Worm (Caenorhabditis elegans) whole organism, L2 larva: ENCODE results near the gene srh-21.

Experiments used
- C34F6.9 ChIP-seq: fragments of 150-350 bp; optimal IDR thresholded peaks from 2 replicates; lab custom pipeline; 2014; ENCODE audit warnings: missing biosample characterization, missing genetic modification characterization
- F13H6.1 ChIP-seq: sonication (generic microtip); optimal IDR thresholded peaks from 2 replicates; lab custom pipeline; 2016; ENCODE audit warnings: missing genetic modification characterization, missing compliant biosample characterization
- R02D3.7 ChIP-seq: fragments of 150-350 bp; optimal IDR thresholded peaks from 2 replicates; lab custom pipeline; 2014; ENCODE audit warnings: missing biosample characterization, missing genetic modification characterization
- ZK546.5 ChIP-seq: sonication (generic microtip); optimal IDR thresholded peaks from 2 replicates; lab custom pipeline; 2017; ENCODE audit warnings: missing biosample characterization, missing genetic modification characterization
- alr-1 ChIP-seq: fragments of 150-350 bp; optimal IDR thresholded peaks from 2 replicates; lab custom pipeline; 2014; ENCODE audit warnings: missing biosample characterization, missing genetic modification characterization
- ceh-82 ChIP-seq: fragments of 150-350 bp; optimal IDR thresholded peaks from 2 replicates; lab custom pipeline; 2014; ENCODE audit warnings: missing biosample characterization, missing genetic modification characterization
- egl-27 ChIP-seq: sonication (generic microtip); optimal IDR thresholded peaks from 3 replicates; lab custom pipeline; 2017; ENCODE audit warnings: missing biosample characterization, missing genetic modification reagents, missing genetic modification characterization
- elt-1 ChIP-seq: fragments of 150-350 bp; optimal IDR thresholded peaks from 2 replicates; lab custom pipeline; 2014; ENCODE audit warnings: missing biosample characterization, missing genetic modification characterization
- elt-3 ChIP-seq: sonication (generic microtip); optimal IDR thresholded peaks from 2 replicates; lab custom pipeline; 2017; ENCODE audit warnings: missing biosample characterization, missing genetic modification characterization
- fos-1 ChIP-seq: fragments of 150-350 bp; optimal IDR thresholded peaks from 2 replicates; lab custom pipeline; 2014; ENCODE audit warnings: missing biosample characterization, missing genetic modification characterization
- gmeb-1 ChIP-seq: fragments of 150-350 bp; optimal IDR thresholded peaks from 2 replicates; lab custom pipeline; 2014; ENCODE audit warnings: missing biosample characterization, missing genetic modification characterization
- lin-11 ChIP-seq: fragments of 150-350 bp; sonication (generic microtip); optimal IDR thresholded peaks from 2 replicates; lab custom pipeline; 2014; ENCODE audit warnings: missing biosample characterization, missing genetic modification characterization, inconsistent platforms, mixed read lengths
- lin-39 ChIP-seq: fragments of 150-350 bp; optimal IDR thresholded peaks from 2 replicates; lab custom pipeline; 2014; ENCODE audit warnings: missing biosample characterization, missing genetic modification reagents, missing genetic modification characterization
- lsy-2 ChIP-seq, 2 experiments: fragments of 150-350 bp in 1 of 2; sonication (generic microtip) in 1 of 2; optimal IDR thresholded peaks; 2 replicates each; lab custom pipeline; 2014 to 2017; ENCODE audit warnings: missing biosample characterization in 2 of 2, missing genetic modification characterization in 2 of 2
- mab-5 ChIP-seq: fragments of 150-350 bp; optimal IDR thresholded peaks from 2 replicates; lab custom pipeline; 2014; ENCODE audit warnings: missing biosample characterization, missing genetic modification characterization
- mbf-1 ChIP-seq: sonication (generic microtip); optimal IDR thresholded peaks from 2 replicates; lab custom pipeline; 2017; ENCODE audit warnings: missing biosample characterization, missing genetic modification characterization
- mdl-1 ChIP-seq, 2 experiments: fragments of 150-350 bp in 1 of 2; sonication (generic microtip) in 1 of 2; optimal IDR thresholded peaks; 2 replicates each; lab custom pipeline; 2017; ENCODE audit warnings: missing biosample characterization in 2 of 2, missing genetic modification characterization in 2 of 2
- nhr-10 ChIP-seq: sonication (generic microtip); optimal IDR thresholded peaks from 2 replicates; lab custom pipeline; 2017; ENCODE audit warnings: missing biosample characterization, missing genetic modification characterization
- nhr-11 ChIP-seq: fragments of 150-350 bp; optimal IDR thresholded peaks from 2 replicates; lab custom pipeline; 2014; ENCODE audit warnings: missing biosample characterization, missing genetic modification characterization
- nhr-12 ChIP-seq: fragments of 150-350 bp; optimal IDR thresholded peaks from 2 replicates; lab custom pipeline; 2014; ENCODE audit warnings: missing biosample characterization, missing genetic modification characterization
- nhr-129 ChIP-seq: fragments of 150-350 bp; optimal IDR thresholded peaks from 2 replicates; lab custom pipeline; 2014; ENCODE audit warnings: missing biosample characterization, missing genetic modification characterization
- nhr-21 ChIP-seq: fragments of 150-350 bp; optimal IDR thresholded peaks from 2 replicates; lab custom pipeline; 2014; ENCODE audit warnings: missing biosample characterization, missing genetic modification characterization
- nhr-23 ChIP-seq: fragments of 150-350 bp; optimal IDR thresholded peaks from 2 replicates; lab custom pipeline; 2014; ENCODE audit warnings: missing biosample characterization, missing genetic modification reagents, missing genetic modification characterization
- nhr-237 ChIP-seq: fragments of 150-350 bp; optimal IDR thresholded peaks from 2 replicates; lab custom pipeline; 2014; ENCODE audit warnings: missing biosample characterization, missing genetic modification characterization
- nhr-25 ChIP-seq: fragments of 150-350 bp; sonication (generic microtip); optimal IDR thresholded peaks from 3 replicates; lab custom pipeline; 2014; ENCODE audit warnings: missing biosample characterization, missing genetic modification characterization
- nhr-6 ChIP-seq: fragments of 150-350 bp; optimal IDR thresholded peaks from 2 replicates; lab custom pipeline; 2014; ENCODE audit warnings: missing biosample characterization, missing genetic modification characterization
- peb-1 ChIP-seq: fragments of 150-350 bp; optimal IDR thresholded peaks from 2 replicates; lab custom pipeline; 2014; ENCODE audit warnings: missing biosample characterization, missing genetic modification characterization
- sem-4 ChIP-seq: fragments of 150-350 bp; optimal IDR thresholded peaks from 2 replicates; lab custom pipeline; 2014; ENCODE audit warnings: missing biosample characterization, missing genetic modification reagents, missing genetic modification characterization
- sma-3 ChIP-seq: sonication (generic microtip); optimal IDR thresholded peaks from 2 replicates; lab custom pipeline; 2016; ENCODE audit warnings: missing genetic modification reagents, missing genetic modification characterization, missing compliant biosample characterization
- sma-9 ChIP-seq, 2 experiments: fragments of 150-350 bp in 1 of 2; sonication (generic microtip) in 1 of 2; optimal IDR thresholded peaks; 2 replicates each; lab custom pipeline; 2014 to 2016; ENCODE audit warnings: missing genetic modification characterization in 2 of 2, mild to moderate bottlenecking in 1 of 2, missing biosample characterization in 1 of 2, missing compliant biosample characterization in 1 of 2, missing genetic modification reagents in 1 of 2, moderate library complexity in 1 of 2
- snpc-4 ChIP-seq: fragments of 150-350 bp; optimal IDR thresholded peaks from 2 replicates; lab custom pipeline; 2014; ENCODE audit warnings: missing biosample characterization, missing genetic modification characterization
- unc-55 ChIP-seq: fragments of 150-350 bp; sonication (generic microtip); optimal IDR thresholded peaks from 3 replicates; lab custom pipeline; 2014; ENCODE audit warnings: missing biosample characterization, missing genetic modification reagents, missing genetic modification characterization
- unc-62 ChIP-seq: fragments of 150-350 bp; optimal IDR thresholded peaks from 2 replicates; lab custom pipeline; 2014; ENCODE audit warnings: missing biosample characterization, missing genetic modification reagents, missing genetic modification characterization
- ztf-1 ChIP-seq: fragments of 200-800 bp; sonication (Bioruptor generic); conservative IDR thresholded peaks from 2 replicates; pipeline ENCODE4 v1.3.6; 2022; ENCODE audit warnings: missing genetic modification characterization, missing compliant biosample characterization
- ztf-4 ChIP-seq: fragments of 150-350 bp; optimal IDR thresholded peaks from 2 replicates; lab custom pipeline; 2014; ENCODE audit warnings: missing biosample characterization, missing genetic modification characterization

srh-21 gene

DNA sequence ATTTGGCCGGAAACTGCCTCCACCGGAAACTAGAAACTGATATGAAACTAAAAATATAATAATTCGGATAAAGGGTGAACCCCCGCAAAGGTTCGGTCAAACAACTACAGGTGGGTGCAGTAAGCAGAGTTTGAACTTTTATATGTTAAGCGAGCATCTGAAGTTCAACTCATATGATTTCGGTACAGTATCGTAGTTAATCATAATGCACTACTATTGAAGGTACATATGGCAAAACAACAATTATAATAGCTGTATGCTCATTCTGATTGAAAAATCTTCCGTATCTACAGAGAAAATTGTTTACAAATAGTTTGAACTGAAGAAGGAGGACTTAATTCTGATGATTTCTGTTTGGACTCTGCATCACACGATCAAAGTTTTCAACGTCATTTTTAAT lies 6.8 kb downstream of the srh-21 start:
- TF ChIP-seq sma-3 (no peak), nhr-21 (tag; lab: Kevin White, UChicago) (no peak), lin-11 (tag; lab: Kevin White, UChicago) (no peak), alr-1 (tag; lab: Kevin White, UChicago) (no peak), mbf-1 (tag; lab: Kevin White, UChicago) (no peak), elt-3 (tag; lab: Kevin White, UChicago) (no peak), C34F6.9 (tag; lab: Kevin White, UChicago) (no peak), R02D3.7 (tag; lab: Kevin White, UChicago) (no peak), ZK546.5 (tag; lab: Kevin White, UChicago) (no peak), nhr-25 (tag; lab: Kevin White, UChicago) (no peak), nhr-237 (tag; lab: Kevin White, UChicago) (no peak), lsy-2 (tag; optimal IDR thresholded peaks at IDR 0.05; lab: Kevin White, UChicago) (no peak), nhr-12 (tag; lab: Kevin White, UChicago) (no peak), ceh-82 (tag; lab: Kevin White, UChicago) (no peak), sma-9 (GFP tag; optimal IDR thresholded peaks at IDR 0.05; lab: Kevin White, UChicago) (no peak), sma-9 (tag; optimal IDR thresholded peaks at IDR 0.05; lab: Kevin White, UChicago) (no peak), unc-62 (GFP tag; lab: Kevin White, UChicago) (no peak), ztf-1 (GFP tag; lab: Robert Waterston, UW) (no peak), mab-5 (tag; lab: Kevin White, UChicago) (no peak), gmeb-1 (tag; lab: Kevin White, UChicago) (no peak), nhr-6 (no peak)

DNA sequence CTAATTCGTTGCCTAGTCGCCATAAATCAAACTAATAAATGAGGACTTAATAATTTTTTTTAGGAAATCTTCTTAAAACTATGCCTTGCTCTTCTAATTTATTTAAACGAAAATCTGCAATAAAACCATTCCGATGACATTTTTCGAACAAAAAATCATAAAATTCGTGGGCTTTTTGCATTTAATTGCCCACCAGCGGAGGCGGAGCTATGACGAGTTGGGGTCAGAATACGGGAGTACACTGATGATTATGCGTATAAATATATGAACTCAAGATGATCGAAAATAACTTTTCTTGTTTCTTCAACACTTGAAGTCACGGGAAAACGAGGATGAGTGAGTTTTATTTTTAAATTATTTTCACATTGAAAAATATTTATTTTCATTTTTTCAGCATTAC lies 7.9 kb downstream of the srh-21 start, which contains the start of gene catp-2:
catp-2 (plus strand) TSS at position 301 of the 400 bp plus-strand sequence.
- TF ChIP-seq lin-39 (tag; lab: Kevin White, UChicago) (no peak), sem-4 (tag; lab: Kevin White, UChicago) (no peak), R02D3.7 (tag; lab: Kevin White, UChicago) (no peak), peb-1 (tag; lab: Kevin White, UChicago) (no peak), unc-55 (GFP tag; lab: Kevin White, UChicago) (no peak), nhr-25 (tag; lab: Kevin White, UChicago) (no peak), nhr-6 (no peak), mdl-1 (tag; optimal IDR thresholded peaks at IDR 0.05; lab: Kevin White, UChicago) (no peak)
- TF ChIP-seq, all 48 proteins: peak for 0

DNA sequence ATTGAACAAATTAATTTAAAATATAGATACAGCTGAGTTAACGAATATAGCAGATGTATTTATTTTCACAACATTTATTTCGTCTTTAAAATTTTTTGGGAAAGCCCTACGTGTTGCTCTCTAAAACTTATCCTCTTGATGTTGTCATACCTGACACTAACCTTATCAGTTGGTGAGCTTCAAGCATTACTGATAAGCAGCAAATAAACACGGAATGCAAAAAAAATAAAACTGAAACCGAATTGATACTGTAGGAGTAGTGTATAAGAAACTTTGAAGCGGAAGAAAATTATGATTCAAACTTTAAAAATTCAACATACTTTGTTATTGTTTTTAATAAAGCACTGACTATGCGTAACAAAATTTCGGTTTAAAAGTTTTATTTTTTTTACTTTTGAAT lies 8.6 kb downstream of the srh-21 start:
- TF ChIP-seq sma-3 (no peak), fos-1 (tag; lab: Kevin White, UChicago) (peak; percentile 30)

DNA sequence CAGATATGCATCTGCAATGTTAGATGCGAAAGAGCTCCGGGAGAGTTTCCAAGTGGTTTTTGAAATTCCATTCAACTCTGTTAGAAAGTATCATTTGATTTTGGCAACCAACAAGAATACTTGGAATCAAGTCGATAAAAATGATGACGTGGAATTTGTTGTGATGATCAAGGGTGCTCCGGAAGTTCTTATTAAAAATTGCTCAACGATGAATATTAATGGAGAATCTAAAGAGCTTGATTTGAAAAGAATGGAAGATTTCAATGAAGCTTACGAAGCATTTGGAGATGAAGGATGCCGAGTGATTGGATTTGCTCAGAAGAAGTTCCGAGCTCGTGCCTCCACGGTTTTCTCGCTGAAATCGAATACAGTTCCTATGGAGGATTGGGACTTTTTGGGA lies 10.9 kb downstream of the srh-21 start:
- TF ChIP-seq sma-3: no peak

DNA sequence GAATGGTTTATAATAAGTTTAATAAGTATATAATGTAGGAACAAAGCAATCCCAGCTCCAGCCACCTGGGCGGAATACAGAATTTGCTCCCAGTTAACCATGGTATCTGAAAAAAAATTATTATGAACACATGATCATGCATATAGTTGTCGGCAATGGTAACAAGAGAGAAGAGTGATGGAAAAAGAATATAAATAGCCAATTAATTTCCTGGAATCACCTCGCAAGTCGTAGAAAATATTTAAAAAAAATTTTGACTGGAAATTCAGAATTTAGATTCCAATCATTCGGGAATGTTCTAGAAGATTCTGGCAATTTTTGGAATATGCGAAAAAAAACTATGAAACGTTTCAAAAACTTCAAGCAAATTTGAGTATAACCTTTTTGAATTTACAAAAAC lies 17.7 kb downstream of the srh-21 start, which contains the start of gene str-211:
str-211 (minus strand) TSS at position 101 of the 400 bp plus-strand sequence.
- TF ChIP-seq nhr-11 (tag; lab: Kevin White, UChicago) (no peak), ztf-4 (tag; lab: Kevin White, UChicago) (no peak), ceh-82 (tag; lab: Kevin White, UChicago) (no peak), elt-1 (tag; lab: Kevin White, UChicago) (no peak), gmeb-1 (tag; lab: Kevin White, UChicago) (no peak)

DNA sequence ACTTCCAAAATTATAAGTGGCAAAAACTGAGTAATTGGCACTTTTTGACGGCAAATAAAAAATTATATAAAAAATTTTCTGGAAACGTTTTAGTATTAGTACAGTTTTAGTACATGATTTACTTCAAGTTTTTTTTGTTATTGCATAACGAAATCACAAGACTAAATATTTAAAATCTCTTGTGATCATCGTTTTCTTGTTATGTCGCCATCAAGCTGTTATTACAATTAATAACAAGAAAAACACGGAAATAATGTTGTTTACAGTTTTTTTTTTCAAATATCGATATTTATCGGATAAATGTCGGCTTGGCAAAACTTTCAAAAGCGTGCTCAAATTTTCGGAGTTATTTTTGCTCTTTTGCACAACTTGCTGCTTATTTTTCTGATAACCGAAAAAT lies 22.2 kb downstream of the srh-21 start, which contains the start of gene str-209:
str-209 (plus strand) TSS at position 301 of the 400 bp plus-strand sequence.
- TF ChIP-seq nhr-10 (tag; lab: Kevin White, UChicago) (no peak), egl-27 (tag; lab: Kevin White, UChicago) (no peak), sma-3 (no peak), nhr-23 (tag; lab: Kevin White, UChicago) (no peak), unc-55 (GFP tag; lab: Kevin White, UChicago) (no peak), F13H6.1 (tag; lab: Kevin White, UChicago) (no peak), snpc-4 (tag; lab: Kevin White, UChicago) (no peak), R02D3.7 (tag; lab: Kevin White, UChicago) (no peak), nhr-129 (tag; lab: Kevin White, UChicago) (no peak), ceh-82 (tag; lab: Kevin White, UChicago) (no peak), alr-1 (tag; lab: Kevin White, UChicago) (no peak), sma-9 (GFP tag; optimal IDR thresholded peaks at IDR 0.05; lab: Kevin White, UChicago) (no peak), sma-9 (tag; optimal IDR thresholded peaks at IDR 0.05; lab: Kevin White, UChicago) (no peak)
- TF ChIP-seq, all 48 proteins: peak for 0
